Worm (Caenorhabditis elegans): ENCODE data around the gene cutl-23.

Gene cutl-23

DNA sequence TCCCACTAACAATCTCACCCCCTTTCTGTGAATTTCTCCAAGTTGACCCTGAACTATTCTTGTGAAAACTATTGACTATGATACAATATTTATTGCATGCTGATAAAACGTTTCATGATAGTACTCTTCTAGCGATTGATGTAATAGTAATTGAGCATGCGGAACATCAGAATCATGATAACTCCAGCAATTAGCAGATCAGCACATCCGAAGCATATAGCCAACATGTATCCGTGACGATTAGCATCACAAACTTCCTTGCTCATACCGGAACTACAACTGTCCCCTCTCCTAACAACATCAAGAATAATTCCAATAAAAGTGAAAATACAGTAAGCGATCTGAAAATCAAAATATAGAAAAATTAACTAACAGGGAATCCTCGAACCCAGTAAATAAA is 39.9 kb upstream of the cutl-23 start:
- TF ChIP-seq aly-2 (tag; optimal IDR thresholded peaks at IDR 0.05), result no peak
- no peak for TF ChIP-seq fkh-10 (GFP tag; optimal IDR thresholded peaks at IDR 0.05)
- no peak for TF ChIP-seq hmg-11 (tag; optimal IDR thresholded peaks at IDR 0.05)
- TF ChIP-seq egl-5 (tag; optimal IDR thresholded peaks at IDR 0.05), result no peak

DNA sequence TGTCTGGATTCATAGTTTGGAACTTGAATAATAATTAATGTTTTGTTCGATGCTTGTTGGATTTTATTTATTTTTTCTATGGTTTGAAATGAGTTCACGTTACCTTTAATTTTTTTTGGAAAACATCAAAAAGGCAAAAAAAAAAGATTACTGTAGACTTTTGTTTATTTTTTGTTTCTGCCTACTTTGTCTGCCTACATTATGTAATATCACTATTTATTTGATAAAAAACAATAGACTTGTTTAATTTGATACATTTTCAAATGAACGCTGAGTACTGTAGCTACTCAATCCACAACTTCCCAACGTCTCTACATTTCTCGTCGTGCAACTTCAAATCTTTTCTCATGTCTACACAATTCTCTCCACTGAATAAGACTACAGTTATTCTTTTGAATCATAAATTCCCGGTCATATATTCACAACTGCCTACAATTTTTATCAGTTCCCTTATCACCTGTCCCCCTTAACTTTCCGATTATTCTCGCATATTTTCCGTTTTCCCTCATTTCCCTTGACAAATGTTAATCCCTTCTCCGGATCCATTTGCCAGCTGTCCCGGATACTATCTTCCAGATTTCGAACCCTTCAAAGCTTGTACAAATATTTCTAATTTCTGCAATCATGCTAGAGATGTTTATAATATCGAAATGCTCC is 38.9 kb upstream of the cutl-23 start, which contains the start of the genes B0244.9 and B0244.7:
Gene B0244.9 (minus strand): TSS at position 51 of the 657 bp plus-strand sequence.
Gene B0244.7 (plus strand): TSS at position 522 of the 657 bp plus-strand sequence.
- TF ChIP-seq mdl-1 (tag; optimal IDR thresholded peaks at IDR 0.05) (no peak), elt-2 (tag; optimal IDR thresholded peaks at IDR 0.05) (peak; percentile 55)

ce11 chrIII:5732925-5733324 is 37.1 kb upstream of the cutl-23 start, which contains the start of gene B0244.17:
B0244.17 (plus strand) TSS chrIII:5733225.
- TF ChIP-seq tbx-2 (tag; optimal IDR thresholded peaks at IDR 0.05) (no peak), unc-62 (GFP tag; optimal IDR thresholded peaks at IDR 0.05) (no peak), zag-1 (tag; optimal IDR thresholded peaks at IDR 0.05) (no peak), ceh-28 (tag; optimal IDR thresholded peaks at IDR 0.05) (no peak), elt-2 (tag; optimal IDR thresholded peaks at IDR 0.05) (peak; percentile 26), ceh-16 (tag; optimal IDR thresholded peaks at IDR 0.05) (no peak)

DNA sequence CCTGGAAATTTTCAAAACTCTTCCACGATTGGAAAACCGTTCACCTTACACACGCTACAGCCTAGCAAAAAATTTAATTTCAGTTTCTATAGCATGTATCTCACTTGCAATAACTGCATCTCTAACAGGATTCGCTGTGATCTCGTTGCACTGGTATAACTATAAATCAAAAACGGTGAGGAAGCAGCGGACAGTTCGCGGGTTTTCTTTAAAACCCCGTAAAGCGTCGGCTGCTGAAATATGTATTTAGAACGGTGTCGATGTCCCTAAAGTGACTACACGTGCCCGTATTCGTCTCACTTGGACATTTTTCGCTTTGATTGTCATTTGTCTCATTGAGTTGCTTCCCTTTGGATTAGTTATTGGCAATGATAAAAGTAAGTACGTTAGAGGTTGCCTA is 35.7 kb upstream of the cutl-23 start:
- TF ChIP-seq tbx-2 (tag; optimal IDR thresholded peaks at IDR 0.05) (no peak), ztf-11 (tag; optimal IDR thresholded peaks at IDR 0.05) (no peak), ceh-82 (tag; optimal IDR thresholded peaks at IDR 0.05) (no peak), snpc-4 (tag; optimal IDR thresholded peaks at IDR 0.05) (no peak), ceh-28 (tag; optimal IDR thresholded peaks at IDR 0.05) (no peak), nhr-76 (tag; optimal IDR thresholded peaks at IDR 0.05) (no peak), ztf-4 (tag; optimal IDR thresholded peaks at IDR 0.05) (no peak), ceh-16 (tag; optimal IDR thresholded peaks at IDR 0.05) (no peak), ama-1 (optimal IDR thresholded peaks at IDR 0.05) (no peak), nhr-43 (tag; optimal IDR thresholded peaks at IDR 0.05; ENCODE audit: poor library complexity, severe bottlenecking) (no peak), nhr-237 (tag; optimal IDR thresholded peaks at IDR 0.05) (no peak), elt-1 (tag; optimal IDR thresholded peaks at IDR 0.05) (no peak), lin-15B (tag; optimal IDR thresholded peaks at IDR 0.05) (no peak), fkh-10 (GFP tag; optimal IDR thresholded peaks at IDR 0.05) (no peak), skn-1 (tag; optimal IDR thresholded peaks at IDR 0.05) (no peak), eor-1 (tag; optimal IDR thresholded peaks at IDR 0.05) (no peak), nhr-12 (tag; optimal IDR thresholded peaks at IDR 0.05) (no peak), fos-1 (tag; optimal IDR thresholded peaks at IDR 0.05) (no peak), sea-2 (GFP tag; optimal IDR thresholded peaks at IDR 0.05) (no peak)

ce11 chrIII:5734905-5735304 is 35.1 kb upstream of the cutl-23 start, which contains the start of gene B0244.10:
B0244.10 (plus strand) TSS chrIII:5735158.
- no peak for TF ChIP-seq nhr-67 (tag; optimal IDR thresholded peaks at IDR 0.05)
- no peak for TF ChIP-seq egl-27 (tag; optimal IDR thresholded peaks at IDR 0.05)
- TF ChIP-seq nhr-43 (tag; optimal IDR thresholded peaks at IDR 0.05; ENCODE audit: poor library complexity, severe bottlenecking), result no peak
- no peak for TF ChIP-seq nhr-28 (tag; optimal IDR thresholded peaks at IDR 0.05)
- no peak for TF ChIP-seq daf-12 (tag; optimal IDR thresholded peaks at IDR 0.05)
- peak; percentile 85 for TF ChIP-seq elt-2 (tag; optimal IDR thresholded peaks at IDR 0.05)
- TF ChIP-seq aly-2 (tag; optimal IDR thresholded peaks at IDR 0.05), result no peak
- no peak for TF ChIP-seq sea-2 (GFP tag; optimal IDR thresholded peaks at IDR 0.05)
- no peak for TF ChIP-seq tbx-2 (tag; optimal IDR thresholded peaks at IDR 0.05)
- no peak for TF ChIP-seq mml-1 (tag; optimal IDR thresholded peaks at IDR 0.05)
- TF ChIP-seq jun-1 (tag; optimal IDR thresholded peaks at IDR 0.05), result peak; percentile 4
- peak; percentile 79 for TF ChIP-seq pqm-1 (tag; optimal IDR thresholded peaks at IDR 0.05)
- no peak for TF ChIP-seq nhr-12 (tag; optimal IDR thresholded peaks at IDR 0.05)
- no peak for TF ChIP-seq ama-1 (optimal IDR thresholded peaks at IDR 0.05)
- TF ChIP-seq R02D3.7 (tag; optimal IDR thresholded peaks at IDR 0.05), result no peak
- TF ChIP-seq nhr-237 (tag; optimal IDR thresholded peaks at IDR 0.05), result no peak
- TF ChIP-seq pha-4 (tag; optimal IDR thresholded peaks at IDR 0.05), result no peak
- no peak for TF ChIP-seq elt-1 (tag; optimal IDR thresholded peaks at IDR 0.05)
- TF ChIP-seq nhr-77 (tag; optimal IDR thresholded peaks at IDR 0.05), result no peak
- no peak for TF ChIP-seq egl-5 (tag; optimal IDR thresholded peaks at IDR 0.05)
- TF ChIP-seq hmg-11 (tag; optimal IDR thresholded peaks at IDR 0.05), result no peak
- TF ChIP-seq ceh-28 (tag; optimal IDR thresholded peaks at IDR 0.05), result peak; percentile 1

All from whole organism, L3 larva.